Worm (Caenorhabditis elegans) whole organism, L4 larva: ENCODE measurements around the gene F40A3.3.

Source experiments
- lir-3 ChIP-seq: sonication (generic microtip); optimal IDR thresholded peaks from 2 replicates; lab custom pipeline; 2016; ENCODE audit warnings: mild to moderate bottlenecking, missing genetic modification characterization, missing compliant biosample characterization
- nhr-237 ChIP-seq: sonication (generic microtip); optimal IDR thresholded peaks from 2 replicates; lab custom pipeline; 2017; ENCODE audit warnings: missing biosample characterization, missing genetic modification characterization
- nhr-25 ChIP-seq: sonication (generic microtip); optimal IDR thresholded peaks from 2 replicates; lab custom pipeline; 2017; ENCODE audit warnings: missing genetic modification characterization, mild to moderate bottlenecking, missing compliant biosample characterization, antibody characterized with exemption, moderate library complexity, borderline replicate concordance; ENCODE audit not compliant: insufficient read depth
- nhr-42 ChIP-seq: fragments of 200-800 bp; sonication (Bioruptor generic); IDR thresholded peaks from 2 replicates; pipeline ENCODE4 v1.3.6; 2022; ENCODE audit warnings: missing genetic modification characterization, missing compliant biosample characterization

- TF ChIP-seq nhr-237 (tag; lab: Kevin White, UChicago) (no peak), nhr-25 (no peak), nhr-42 (GFP tag; lab: Robert Waterston, UW) (no peak), lir-3 (tag; lab: Kevin White, UChicago) (no peak)
Measured at ce11 chrV:7925483-7925882, 48.2 kb downstream of the F40A3.3 start, which contains the start of gene srsx-7.
